Worm (Caenorhabditis elegans): ENCODE data around the gene F49C12.1.
A peak's percentile ranks its signal among the peaks of the same experiment; 100 is the strongest.

Gene F49C12.1

DNA sequence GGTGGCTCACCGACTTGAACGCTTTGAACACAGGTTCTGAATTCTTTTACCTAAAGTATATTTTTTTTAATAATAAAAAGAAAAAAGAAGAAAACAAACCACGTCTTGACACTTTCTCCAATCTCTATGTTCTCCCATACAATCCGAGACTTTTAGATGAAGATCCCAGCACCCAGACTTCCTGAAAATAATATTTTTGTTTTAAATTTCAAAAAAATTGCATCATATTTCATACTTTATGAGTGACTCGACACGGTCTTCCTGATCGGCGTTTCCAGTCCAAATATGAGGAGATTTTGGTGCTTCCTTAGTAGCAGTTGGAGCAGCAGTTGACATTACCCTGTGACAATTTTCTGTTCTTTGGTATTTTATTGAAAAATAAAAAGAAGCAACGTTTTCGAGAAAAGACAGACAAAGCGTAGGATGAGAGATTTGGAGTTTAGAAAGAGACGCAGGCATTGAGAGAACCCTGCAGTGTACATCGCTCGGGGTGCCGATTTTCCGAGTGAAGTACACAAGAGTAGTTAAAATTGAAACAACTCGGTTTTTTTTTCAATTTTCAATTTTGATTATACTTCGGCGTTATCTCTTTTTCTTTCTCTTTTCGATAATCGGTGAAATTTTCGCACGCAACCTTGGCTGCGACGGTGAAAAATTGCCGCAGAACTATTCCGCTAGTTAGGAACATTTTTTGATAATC, 39.5 kb upstream of the F49C12.1 start, which contains the start of the genes coa-4 and T20D3.14 (continued):
- TF ChIP-seq dve-1 (tag; optimal IDR thresholded peaks at IDR 0.05; ENCODE audit: insufficient read depth), result peak; percentile 69
- no peak for TF ChIP-seq fkh-10 (GFP tag; optimal IDR thresholded peaks at IDR 0.05)
- no peak for TF ChIP-seq duxl-1 (tag; optimal IDR thresholded peaks at IDR 0.05; ENCODE audit: poor library complexity)

- TF ChIP-seq unc-39 (tag; optimal IDR thresholded peaks at IDR 0.05) (no peak), nhr-28 (tag; optimal IDR thresholded peaks at IDR 0.05) (peak; percentile 91), unc-62 (GFP tag; optimal IDR thresholded peaks at IDR 0.05 in 1 of 2) (no peak), unc-62 (tag; optimal IDR thresholded peaks at IDR 0.05) (no peak), aha-1 (tag) (peak; percentile 58), hmg-1.1 (GFP tag; IDR thresholded peaks at IDR 0.05) (no peak), mdl-1 (tag; optimal IDR thresholded peaks at IDR 0.05) (no peak), lin-29 (GFP tag; IDR thresholded peaks at IDR 0.05) (no peak), ceh-28 (tag; optimal IDR thresholded peaks at IDR 0.05) (no peak), tra-1 (GFP tag; IDR thresholded peaks at IDR 0.05) (no peak), F44E2.7 (GFP tag; IDR thresholded peaks at IDR 0.05) (no peak), cey-2 (tag; optimal IDR thresholded peaks at IDR 0.05; ENCODE audit: borderline replicate concordance, insufficient read depth) (no peak), sdz-12 (GFP tag; optimal IDR thresholded peaks at IDR 0.05) (no peak), lin-39 (tag; optimal IDR thresholded peaks at IDR 0.05) (no peak), nhr-10 (tag; optimal IDR thresholded peaks at IDR 0.05) (no peak), zip-2 (tag; optimal IDR thresholded peaks at IDR 0.05) (no peak), ces-1 (GFP tag; optimal IDR thresholded peaks at IDR 0.05) (no peak), nhr-102 (tag; optimal IDR thresholded peaks at IDR 0.05) (peak; percentile 24), dmd-6 (GFP tag; IDR thresholded peaks at IDR 0.05) (peak; percentile 80), lin-38 (GFP tag; IDR thresholded peaks at IDR 0.05) (peak; percentile 39; the same call in 1 of the 2 replicates), Y5F2A.4 (GFP tag; optimal IDR thresholded peaks at IDR 0.05) (no peak), ztf-7 (tag; optimal IDR thresholded peaks at IDR 0.05) (no peak), nhr-25 (tag; optimal IDR thresholded peaks at IDR 0.05; ENCODE audit: borderline replicate concordance, insufficient read depth) (no peak), ceh-82 (tag; optimal IDR thresholded peaks at IDR 0.05) (no peak), aly-2 (tag; optimal IDR thresholded peaks at IDR 0.05) (no peak), dpl-1 (GFP tag; optimal IDR thresholded peaks at IDR 0.05) (no peak), ZK546.5 (tag; optimal IDR thresholded peaks at IDR 0.05) (no peak), ceh-44 (GFP tag; IDR thresholded peaks at IDR 0.05) (no peak), lim-7 (GFP tag; IDR thresholded peaks at IDR 0.05) (no peak), mes-2 (tag; optimal IDR thresholded peaks at IDR 0.05; ENCODE audit: poor library complexity, severe bottlenecking) (peak; percentile 11), lir-3 (tag; optimal IDR thresholded peaks at IDR 0.05) (no peak), gei-8 (GFP tag; optimal IDR thresholded peaks at IDR 0.05) (no peak), zip-11 (GFP tag; IDR thresholded peaks at IDR 0.05) (no peak), T20F7.1 (GFP tag; optimal IDR thresholded peaks at IDR 0.05) (peak; percentile 29), F26F4.8 (GFP tag; conservative IDR thresholded peaks at IDR 0.05) (no peak), hlh-11 (tag; optimal IDR thresholded peaks at IDR 0.05) (peak; percentile 79), nhr-42 (GFP tag; IDR thresholded peaks at IDR 0.05) (no peak), jun-1 (tag; optimal IDR thresholded peaks at IDR 0.05) (no peak), tag-97 (GFP tag; IDR thresholded peaks at IDR 0.05) (no peak), hlh-30 (tag; optimal IDR thresholded peaks at IDR 0.05; ENCODE audit: insufficient read depth) (peak; percentile 5), egl-27 (tag; optimal IDR thresholded peaks at IDR 0.05) (no peak), lin-13 (GFP tag; optimal IDR thresholded peaks at IDR 0.05) (no peak), set-16 (GFP tag; IDR thresholded peaks at IDR 0.05) (no peak), F10B5.3 (tag; optimal IDR thresholded peaks at IDR 0.05) (no peak), madf-9 (GFP tag; conservative IDR thresholded peaks at IDR 0.05) (no peak), hif-1 (tag; optimal IDR thresholded peaks at IDR 0.05) (no peak)
Observed at ce11 chrIV:9333007-9333406, 36.9 kb upstream of the F49C12.1 start.

Measured in whole organism, L4 larva.